Fruit fly (Drosophila melanogaster) whole organism, embryonic: ENCODE results near the gene slow.

Experiments
- CG10274 ChIP-seq: fragments of 200-800 bp; sonication (Bioruptor generic); optimal IDR thresholded peaks from 3 replicates; lab custom pipeline; 2017; ENCODE audit warnings: missing biosample characterization, mild to moderate bottlenecking, missing genetic modification characterization
- CG10565 ChIP-seq: fragments of 200-800 bp; sonication (Bioruptor generic); optimal IDR thresholded peaks from 3 replicates; lab custom pipeline; 2016; ENCODE audit warnings: missing biosample characterization, mild to moderate bottlenecking, missing genetic modification characterization
- CG10959 ChIP-seq: fragments of 200-800 bp; sonication (Bioruptor generic); IDR thresholded peaks from 2 replicates; pipeline ENCODE4 v1.3.6; 2022; ENCODE audit warnings: missing biosample characterization, missing genetic modification characterization
- CG12236 ChIP-seq: fragments of 200-800 bp; sonication (Bioruptor generic); optimal IDR thresholded peaks from 2 replicates; lab custom pipeline; 2016; ENCODE audit warnings: missing biosample characterization, missing genetic modification characterization
- CG13894 ChIP-seq: fragments of 200-800 bp; sonication (Bioruptor generic); optimal IDR thresholded peaks from 3 replicates; lab custom pipeline; 2018; ENCODE audit warnings: missing biosample characterization, mild to moderate bottlenecking, missing genetic modification characterization, moderate library complexity
- CG14965 ChIP-seq: fragments of 200-800 bp; sonication (Bioruptor generic); optimal IDR thresholded peaks from 2 replicates; lab custom pipeline; 2016; ENCODE audit warnings: missing biosample characterization, missing genetic modification characterization, borderline replicate concordance
- CG15011 ChIP-seq: fragments of 200-800 bp; sonication (Bioruptor generic); optimal IDR thresholded peaks from 3 replicates; lab custom pipeline; 2018; ENCODE audit warnings: missing biosample characterization, mild to moderate bottlenecking, missing genetic modification characterization
- CG15601 ChIP-seq: fragments of 200-800 bp; sonication (Bioruptor generic); optimal IDR thresholded peaks from 3 replicates; lab custom pipeline; 2019; ENCODE audit warnings: missing biosample characterization, mild to moderate bottlenecking, missing genetic modification characterization, moderate library complexity
- CG16863 ChIP-seq: fragments of 200-800 bp; sonication (Bioruptor generic); optimal IDR thresholded peaks from 3 replicates; lab custom pipeline; 2016; ENCODE audit warnings: missing biosample characterization, missing genetic modification characterization
- CG2120 ChIP-seq: fragments of 200-800 bp; sonication (Bioruptor generic); optimal IDR thresholded peaks from 3 replicates; lab custom pipeline; 2016; ENCODE audit warnings: missing biosample characterization, missing genetic modification characterization
- CG31224 ChIP-seq: fragments of 200-800 bp; sonication (Bioruptor generic); IDR thresholded peaks from 2 replicates; pipeline ENCODE4 v1.3.6; 2022; ENCODE audit warnings: missing biosample characterization, missing genetic modification characterization
- CG31388 ChIP-seq: fragments of 200-800 bp; sonication (Bioruptor generic); optimal IDR thresholded peaks from 2 replicates; lab custom pipeline; 2016; ENCODE audit warnings: missing biosample characterization, missing genetic modification characterization
- CG33213 ChIP-seq: fragments of 200-800 bp; sonication (Bioruptor generic); optimal IDR thresholded peaks from 3 replicates; lab custom pipeline; 2016; ENCODE audit warnings: missing biosample characterization, missing genetic modification characterization
- CG3995 ChIP-seq: fragments of 200-800 bp; sonication (Bioruptor generic); optimal IDR thresholded peaks from 3 replicates; lab custom pipeline; 2016; ENCODE audit warnings: missing biosample characterization, missing genetic modification characterization
- CG6791 ChIP-seq: fragments of 200-800 bp; sonication (Bioruptor generic); IDR thresholded peaks from 3 replicates; pipeline ENCODE4 v1.3.6; 2022; ENCODE audit warnings: missing biosample characterization, missing genetic modification characterization; ENCODE audit not compliant: partially characterized antibody
- CG9215 ChIP-seq: fragments of 200-800 bp; sonication (Bioruptor generic); IDR thresholded peaks from 2 replicates; pipeline ENCODE4 v1.3.6; 2022; ENCODE audit warnings: missing biosample characterization, missing genetic modification characterization
- CG9932 ChIP-seq: fragments of 200-800 bp; sonication (Bioruptor generic); IDR thresholded peaks from 2 replicates; pipeline ENCODE4 v1.3.6; 2022; ENCODE audit warnings: missing biosample characterization, missing genetic modification characterization
- Chrac-16 ChIP-seq: fragments of 200-800 bp; sonication (Bioruptor generic); optimal IDR thresholded peaks from 3 replicates; lab custom pipeline; 2016; ENCODE audit warnings: missing biosample characterization, missing genetic modification characterization
- CkIIα-i1 ChIP-seq: fragments of 200-800 bp; sonication (Bioruptor generic); IDR thresholded peaks from 2 replicates; pipeline ENCODE4 v1.3.6; 2022; ENCODE audit warnings: missing biosample characterization, missing genetic modification characterization
- CrebB ChIP-seq: fragments of 200-800 bp; sonication (Bioruptor generic); optimal IDR thresholded peaks from 3 replicates; lab custom pipeline; 2018; ENCODE audit warnings: missing biosample characterization, mild to moderate bottlenecking, missing genetic modification characterization
- Gug ChIP-seq: fragments of 200-800 bp; sonication (Bioruptor generic); IDR thresholded peaks from 4 replicates; pipeline ENCODE4 v1.3.6; 2022; ENCODE audit warnings: missing biosample characterization, missing genetic modification characterization
- Max ChIP-seq: fragments of 200-800 bp; sonication (Bioruptor generic); optimal IDR thresholded peaks from 2 replicates; lab custom pipeline; 2016; ENCODE audit warnings: missing biosample characterization, mild to moderate bottlenecking, missing genetic modification characterization
- Meics ChIP-seq: fragments of 200-800 bp; sonication (Bioruptor generic); optimal IDR thresholded peaks from 2 replicates; lab custom pipeline; 2017; ENCODE audit warnings: missing biosample characterization, mild to moderate bottlenecking, missing genetic modification characterization
- Myb ChIP-seq: fragments of 200-800 bp; sonication (Bioruptor generic); optimal IDR thresholded peaks from 2 replicates; lab custom pipeline; 2016; ENCODE audit warnings: missing biosample characterization, missing genetic modification characterization
- Sin3A ChIP-seq: fragments of >200 bp; optimal IDR thresholded peaks from 2 replicates; lab custom pipeline; 2018
- TFAM ChIP-seq: fragments of 200-800 bp; sonication (Bioruptor generic); optimal IDR thresholded peaks from 2 replicates; lab custom pipeline; 2017; ENCODE audit warnings: missing biosample characterization, missing genetic modification characterization, inconsistent platforms
- Trl ChIP-seq, 3 experiments: fragments of >200 bp in 2 of 3; fragments of 200-800 bp in 1 of 3; sonication (Bioruptor generic) in 1 of 3; optimal IDR thresholded peaks; 2 replicates in 1 of 3; 3 replicates in 2 of 3; lab custom pipeline; 2016 to 2017; ENCODE audit warnings: missing biosample characterization in 1 of 3, missing genetic modification characterization in 1 of 3
- YL-1 ChIP-seq: fragments of 200-800 bp; sonication (Bioruptor generic); optimal IDR thresholded peaks from 3 replicates; lab custom pipeline; 2017; ENCODE audit warnings: missing biosample characterization, mild to moderate bottlenecking, missing genetic modification characterization
- aop ChIP-seq: fragments of 200-800 bp; sonication (Bioruptor generic); IDR thresholded peaks from 2 replicates; pipeline ENCODE4 v1.3.6; 2022; ENCODE audit warnings: missing biosample characterization, missing genetic modification characterization
- bcd ChIP-seq: fragments of 200-800 bp; sonication (Bioruptor generic); optimal IDR thresholded peaks from 2 replicates; lab custom pipeline; 2017; ENCODE audit warnings: missing biosample characterization, mild to moderate bottlenecking, missing genetic modification characterization
- croc ChIP-seq: fragments of 200-800 bp; sonication (Bioruptor generic); conservative IDR thresholded peaks from 3 replicates; pipeline ENCODE4 v1.3.6; 2022; ENCODE audit warnings: missing biosample characterization, missing genetic modification characterization
- dati ChIP-seq: fragments of 200-800 bp; sonication (Bioruptor generic); IDR thresholded peaks from 2 replicates; pipeline ENCODE4 v1.3.6; 2022; ENCODE audit warnings: missing biosample characterization, missing genetic modification characterization
- en ChIP-seq: fragments of 200-800 bp; sonication (Bioruptor generic); optimal IDR thresholded peaks from 2 replicates; lab custom pipeline; 2016; ENCODE audit warnings: missing biosample characterization, missing genetic modification characterization
- eyg ChIP-seq: fragments of 200-800 bp; sonication (Bioruptor generic); optimal IDR thresholded peaks from 3 replicates; lab custom pipeline; 2016; ENCODE audit warnings: missing biosample characterization, missing genetic modification characterization
- fd96Cb ChIP-seq: fragments of 200-800 bp; sonication (Bioruptor generic); optimal IDR thresholded peaks from 2 replicates; lab custom pipeline; 2018; ENCODE audit warnings: missing biosample characterization, mild to moderate bottlenecking, missing genetic modification characterization, moderate library complexity
- ftz-f1 ChIP-seq: fragments of 200-800 bp; sonication (Bioruptor generic); optimal IDR thresholded peaks from 2 replicates; lab custom pipeline; 2016; ENCODE audit warnings: missing biosample characterization, missing genetic modification characterization
- gcm ChIP-seq: fragments of 200-800 bp; sonication (Bioruptor generic); optimal IDR thresholded peaks from 2 replicates; lab custom pipeline; 2019; ENCODE audit warnings: missing biosample characterization, mild to moderate bottlenecking, missing genetic modification characterization, moderate library complexity
- hbn ChIP-seq: fragments of 200-800 bp; sonication (Bioruptor generic); IDR thresholded peaks from 2 replicates; pipeline ENCODE4 v1.3.6; 2022; ENCODE audit warnings: missing biosample characterization, missing genetic modification characterization; ENCODE audit not compliant: partially characterized antibody
- ken ChIP-seq: fragments of 200-800 bp; sonication (Bioruptor generic); IDR thresholded peaks from 3 replicates; pipeline ENCODE4 v1.3.6; 2022; ENCODE audit warnings: missing biosample characterization, missing genetic modification characterization
- knrl ChIP-seq: fragments of 200-800 bp; sonication (Bioruptor generic); IDR thresholded peaks from 3 replicates; pipeline ENCODE4 v1.3.6; 2022; ENCODE audit warnings: missing biosample characterization, missing genetic modification characterization; ENCODE audit not compliant: partially characterized antibody
- lbe ChIP-seq: fragments of 200-800 bp; sonication (Bioruptor generic); optimal IDR thresholded peaks from 2 replicates; lab custom pipeline; 2016; ENCODE audit warnings: missing biosample characterization, mild to moderate bottlenecking, missing genetic modification characterization
- lola ChIP-seq, 3 experiments: fragments of >200 bp in 2 of 3; fragments of 200-800 bp in 1 of 3; sonication (Bioruptor generic) in 1 of 3; optimal IDR thresholded peaks; 2 replicates each; lab custom pipeline; 2017 to 2019; ENCODE audit warnings: missing biosample characterization in 3 of 3, missing genetic modification characterization in 3 of 3, mild to moderate bottlenecking in 1 of 3, moderate library complexity in 1 of 3
- luna ChIP-seq: fragments of 200-800 bp; sonication (Bioruptor generic); optimal IDR thresholded peaks from 2 replicates; lab custom pipeline; 2016; ENCODE audit warnings: missing biosample characterization, missing genetic modification characterization
- odd ChIP-seq: fragments of 200-800 bp; sonication (Bioruptor generic); optimal IDR thresholded peaks from 2 replicates; lab custom pipeline; 2017; ENCODE audit warnings: missing biosample characterization, mild to moderate bottlenecking, missing genetic modification characterization
- pan ChIP-seq, 4 experiments: fragments of >200 bp in 3 of 4; fragments of 200-800 bp in 1 of 4; sonication (Bioruptor generic) in 1 of 4; optimal IDR thresholded peaks in 3 of 4; IDR thresholded peaks in 1 of 4; 2 replicates each; pipeline versions ENCODE4 v1.3.6 to Lab custom; 2017 to 2022; ENCODE audit warnings: missing biosample characterization in 2 of 4, missing genetic modification characterization in 2 of 4, mixed read lengths in 1 of 4
- pb ChIP-seq: fragments of 200-800 bp; sonication (Bioruptor generic); optimal IDR thresholded peaks from 3 replicates; lab custom pipeline; 2016; ENCODE audit warnings: missing biosample characterization, missing genetic modification characterization
- sc ChIP-seq, 3 experiments: fragments of >200 bp in 2 of 3; fragments of 200-800 bp in 1 of 3; sonication (Bioruptor generic) in 1 of 3; optimal IDR thresholded peaks; 2 replicates in 2 of 3; 3 replicates in 1 of 3; lab custom pipeline; 2017; ENCODE audit warnings: mild to moderate bottlenecking in 1 of 3, missing biosample characterization in 1 of 3, missing genetic modification characterization in 1 of 3, missing genetic modification reagents in 1 of 3
- ttk ChIP-seq: fragments of 200-800 bp; sonication (Bioruptor generic); IDR thresholded peaks from 2 replicates; pipeline ENCODE4 v2.1.2; 2022; ENCODE audit warnings: missing biosample characterization, missing genetic modification characterization
- wor ChIP-seq: fragments of 200-800 bp; sonication (Bioruptor generic); IDR thresholded peaks from 2 replicates; pipeline ENCODE4 v1.3.6; 2022; ENCODE audit warnings: missing biosample characterization, missing genetic modification characterization

The slow gene

DNA sequence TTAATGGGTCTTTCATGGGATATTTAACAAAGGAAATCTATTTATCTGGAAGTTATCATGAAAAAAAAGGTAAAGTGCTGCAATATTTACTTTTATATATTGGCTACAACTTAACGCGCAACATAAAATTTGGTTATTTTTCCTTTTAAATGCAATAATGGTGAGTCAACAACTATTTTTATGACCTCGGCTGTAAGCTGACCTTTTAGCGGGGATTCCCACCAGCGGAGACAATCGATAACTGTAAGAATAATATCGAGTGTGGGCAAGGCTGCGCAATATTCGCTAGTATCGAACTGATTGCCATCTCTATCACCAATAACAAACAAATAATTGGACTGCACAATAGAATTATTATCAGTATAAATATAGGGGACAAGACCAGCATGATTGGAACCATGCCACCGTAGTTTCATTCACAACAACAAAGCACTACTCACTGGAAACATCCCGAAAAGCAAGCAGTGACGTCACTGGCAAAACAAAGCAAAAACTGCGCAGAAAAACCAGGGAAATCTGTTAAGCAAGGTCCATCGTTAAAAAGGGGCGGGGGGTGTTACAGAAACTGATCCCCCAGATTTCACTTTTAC lies 19.0 kb downstream of the slow start, which contains the start of gene Syx17 (continued):
- peak; percentile 61 for TF ChIP-seq Chrac-16 (GFP tag; lab: Kevin White, UChicago)
- peak; percentile 79 for TF ChIP-seq CG2120
- TF ChIP-seq odd, result no peak
- TF ChIP-seq ttk, result peak; percentile 43
- TF ChIP-seq CG31388, result no peak
- no peak for TF ChIP-seq aop (GFP tag; lab: Robert Waterston, UW)
- TF ChIP-seq CG15601, result peak; percentile 65
- TF ChIP-seq CkIIα-i1 (GFP tag; lab: Robert Waterston, UW), result no peak
- no peak for TF ChIP-seq TFAM (GFP tag; lab: Kevin White, UChicago)
- TF ChIP-seq CG14965, result no peak
- peak; percentile 60 for TF ChIP-seq CrebB (tag; lab: Kevin White, UChicago)
- no peak for TF ChIP-seq croc (GFP tag; lab: Robert Waterston, UW)
- peak; percentile 29 for TF ChIP-seq fd96Cb (tag; lab: Kevin White, UChicago)
- peak; percentile 84 for TF ChIP-seq YL-1
- no peak for TF ChIP-seq CG10274
- no peak for TF ChIP-seq pb (GFP tag; lab: Kevin White, UChicago)
- TF ChIP-seq CG33213 (GFP tag; lab: Kevin White, UChicago), result peak; percentile 70
- peak in 1 of 3 experiments; percentile 33 for TF ChIP-seq lola (GFP tag; optimal IDR thresholded peaks at IDR 0.05; lab: Kevin White, UChicago)
- peak; percentile 25; the same call in 1 of the 2 replicates for TF ChIP-seq CG31224 (GFP tag; lab: Robert Waterston, UW)
- TF ChIP-seq wor (GFP tag; lab: Robert Waterston, UW), result no peak
- TF ChIP-seq Meics (GFP tag; lab: Kevin White, UChicago), result peak; percentile 59
- TF ChIP-seq Gug (GFP tag; lab: Robert Waterston, UW), result peak; percentile 36; the same call in 1 of the 4 replicates
- no peak for TF ChIP-seq pan (optimal IDR thresholded peaks at IDR 0.05; lab: Kevin White, UChicago)
- TF ChIP-seq pan (GFP tag; optimal IDR thresholded peaks at IDR 0.05 in 1 of 2, IDR thresholded peaks at IDR 0.05 in 1 of 2), result peak in 1 of 2 experiments; percentile 31
- TF ChIP-seq hbn, result peak; percentile 84
- TF ChIP-seq CG15011 (GFP tag; lab: Kevin White, UChicago), result no peak
- peak; percentile 94 for TF ChIP-seq CG6791 (GFP tag; lab: Robert Waterston, UW)
- peak; percentile 11 for TF ChIP-seq CG12236 (GFP tag; lab: Kevin White, UChicago)
- peak; percentile 69 for TF ChIP-seq CG13894 (tag; lab: Kevin White, UChicago)
- TF ChIP-seq sc (optimal IDR thresholded peaks at IDR 0.05; lab: Kevin White, UChicago), result no peak
- no peak for TF ChIP-seq sc (GFP tag; optimal IDR thresholded peaks at IDR 0.05; lab: Kevin White, UChicago)
- TF ChIP-seq bcd (GFP tag; lab: Kevin White, UChicago), result peak; percentile 51
- TF ChIP-seq Myb, result peak; percentile 38
- TF ChIP-seq Max (GFP tag; lab: Kevin White, UChicago), result peak; percentile 44
- TF ChIP-seq knrl (GFP tag; lab: Robert Waterston, UW), result peak; percentile 87
- peak; percentile 95 for TF ChIP-seq ftz-f1 (GFP tag; lab: Kevin White, UChicago)
- TF ChIP-seq dati (GFP tag; lab: Robert Waterston, UW), result no peak
- peak; percentile 53 for TF ChIP-seq Sin3A (lab: Kevin White, UChicago)
- TF ChIP-seq Trl (optimal IDR thresholded peaks at IDR 0.05; lab: Kevin White, UChicago), result no peak
- peak; percentile 56 for TF ChIP-seq Trl (GFP tag; optimal IDR thresholded peaks at IDR 0.05; lab: Kevin White, UChicago)
- TF ChIP-seq CG10959, result no peak
- TF ChIP-seq CG9932 (GFP tag; lab: Robert Waterston, UW), result peak; percentile 83
- TF ChIP-seq CG3995, result peak; percentile 22
- peak; percentile 68 for TF ChIP-seq gcm (GFP tag; lab: Kevin White, UChicago)
- peak; percentile 36 for TF ChIP-seq CG16863
- TF ChIP-seq luna, result peak; percentile 59
- TF ChIP-seq eyg (GFP tag; lab: Kevin White, UChicago), result peak; percentile 45
- TF ChIP-seq CG9215 (GFP tag; lab: Robert Waterston, UW), result peak; percentile 38; the same call in 1 of the 2 replicates
- TF ChIP-seq CG10565 (GFP tag; lab: Kevin White, UChicago), result no peak
- TF ChIP-seq en, result no peak
- peak; percentile 52 for TF ChIP-seq lbe (GFP tag; lab: Kevin White, UChicago)
- 0 out of 3 replicates have a peak, but pooled peaks have one; percentile 14 for TF ChIP-seq ken (GFP tag; lab: Robert Waterston, UW)
